Fruit fly (Drosophila melanogaster): ENCODE measurements around the gene Pop1.

Gene Pop1

dm6 chrX:5672243-5673051 is 50.0 kb downstream of the Pop1 start, which contains the start of gene RpL35 (continued):
- TF ChIP-seq bcd (GFP tag; optimal IDR thresholded peaks at IDR 0.05) (peak; percentile 21), Doc3 (GFP tag; IDR thresholded peaks at IDR 0.05; ENCODE audit: partially characterized antibody) (0 out of 3 replicates have a peak, but pooled peaks have one; percentile 40), CG13424 (tag; optimal IDR thresholded peaks at IDR 0.05) (peak; percentile 9), Drgx (GFP tag; IDR thresholded peaks at IDR 0.05) (no peak), Hmr (GFP tag; optimal IDR thresholded peaks at IDR 0.05) (peak; percentile 76), CG4282 (GFP tag; optimal IDR thresholded peaks at IDR 0.05) (peak; percentile 29), CG32532 (GFP tag; IDR thresholded peaks at IDR 0.05) (peak; percentile 52; the same call in 1 of the 2 replicates), CG13123 (GFP tag; optimal IDR thresholded peaks at IDR 0.05) (no peak), CG3407 (GFP tag; optimal IDR thresholded peaks at IDR 0.05) (no peak), pros (GFP tag; optimal IDR thresholded peaks at IDR 0.05) (no peak), Rfx (GFP tag; IDR thresholded peaks at IDR 0.05) (peak; percentile 37; the same call in 1 of the 2 replicates), NC2β (GFP tag; optimal IDR thresholded peaks at IDR 0.05) (peak; percentile 69), CG7963 (GFP tag; IDR thresholded peaks at IDR 0.05; ENCODE audit: partially characterized antibody) (no peak), Scr (GFP tag; IDR thresholded peaks at IDR 0.05; ENCODE audit: partially characterized antibody) (peak; percentile 52), CG1024 (GFP tag; IDR thresholded peaks at IDR 0.05) (no peak), C15 (GFP tag; IDR thresholded peaks at IDR 0.05) (no peak), H15 (GFP tag; IDR thresholded peaks at IDR 0.05) (no peak), Fer3 (tag; optimal IDR thresholded peaks at IDR 0.05) (peak; percentile 45), HLH54F (GFP tag; optimal IDR thresholded peaks at IDR 0.05) (peak; percentile 25), CG3065 (GFP tag; optimal IDR thresholded peaks at IDR 0.05) (no peak), fd64A (GFP tag; optimal IDR thresholded peaks at IDR 0.05) (peak; percentile 50), gem (tag; optimal IDR thresholded peaks at IDR 0.05) (peak; percentile 18), Dip2 (GFP tag; IDR thresholded peaks at IDR 0.05) (no peak), ap (GFP tag; IDR thresholded peaks at IDR 0.05) (no peak), CG7839 (tag; optimal IDR thresholded peaks at IDR 0.05) (peak; percentile 49), sqz (GFP tag; optimal IDR thresholded peaks at IDR 0.05) (peak; percentile 36), CG11093 (GFP tag; IDR thresholded peaks at IDR 0.05) (no peak), CG8944 (GFP tag; optimal IDR thresholded peaks at IDR 0.05) (no peak), CG4328 (GFP tag; optimal IDR thresholded peaks at IDR 0.05) (peak; percentile 27), al (GFP tag; IDR thresholded peaks at IDR 0.05) (peak; percentile 31; the same call in 1 of the 2 replicates), CG7987 (GFP tag; optimal IDR thresholded peaks at IDR 0.05) (peak; percentile 51), fd3F (GFP tag; optimal IDR thresholded peaks at IDR 0.05) (no peak), CG10274 (GFP tag; optimal IDR thresholded peaks at IDR 0.05) (peak; percentile 11), klu (GFP tag; IDR thresholded peaks at IDR 0.05) (no peak), NK7.1 (GFP tag; optimal IDR thresholded peaks at IDR 0.05) (peak; percentile 37), Gug (GFP tag; IDR thresholded peaks at IDR 0.05) (peak; percentile 19; the same call in 1 of the 4 replicates), CG15269 (tag; optimal IDR thresholded peaks at IDR 0.05) (peak; percentile 33), Hsf (GFP tag; optimal IDR thresholded peaks at IDR 0.05) (peak; percentile 48), Adf1 (GFP tag; IDR thresholded peaks at IDR 0.05) (peak; percentile 22; the same call in 1 of the 2 replicates), CG18011 (GFP tag; optimal IDR thresholded peaks at IDR 0.05) (peak; percentile 21), CG2712 (tag; optimal IDR thresholded peaks at IDR 0.05) (peak; percentile 27), CG4730 (GFP tag; IDR thresholded peaks at IDR 0.05) (no peak), CG17829 (tag; optimal IDR thresholded peaks at IDR 0.05) (peak; percentile 17), E2f2 (GFP tag; IDR thresholded peaks at IDR 0.05) (peak; percentile 41), pb (GFP tag; optimal IDR thresholded peaks at IDR 0.05) (no peak), Neu2 (GFP tag; optimal IDR thresholded peaks at IDR 0.05; ENCODE audit: borderline replicate concordance) (no peak), CG9817 (tag; optimal IDR thresholded peaks at IDR 0.05) (no peak), CG13296 (GFP tag; optimal IDR thresholded peaks at IDR 0.05) (peak; percentile 71), CG10959 (GFP tag; IDR thresholded peaks at IDR 0.05) (no peak)
